Fruit fly (Drosophila melanogaster): ENCODE results near the gene Gs1.

DNA sequence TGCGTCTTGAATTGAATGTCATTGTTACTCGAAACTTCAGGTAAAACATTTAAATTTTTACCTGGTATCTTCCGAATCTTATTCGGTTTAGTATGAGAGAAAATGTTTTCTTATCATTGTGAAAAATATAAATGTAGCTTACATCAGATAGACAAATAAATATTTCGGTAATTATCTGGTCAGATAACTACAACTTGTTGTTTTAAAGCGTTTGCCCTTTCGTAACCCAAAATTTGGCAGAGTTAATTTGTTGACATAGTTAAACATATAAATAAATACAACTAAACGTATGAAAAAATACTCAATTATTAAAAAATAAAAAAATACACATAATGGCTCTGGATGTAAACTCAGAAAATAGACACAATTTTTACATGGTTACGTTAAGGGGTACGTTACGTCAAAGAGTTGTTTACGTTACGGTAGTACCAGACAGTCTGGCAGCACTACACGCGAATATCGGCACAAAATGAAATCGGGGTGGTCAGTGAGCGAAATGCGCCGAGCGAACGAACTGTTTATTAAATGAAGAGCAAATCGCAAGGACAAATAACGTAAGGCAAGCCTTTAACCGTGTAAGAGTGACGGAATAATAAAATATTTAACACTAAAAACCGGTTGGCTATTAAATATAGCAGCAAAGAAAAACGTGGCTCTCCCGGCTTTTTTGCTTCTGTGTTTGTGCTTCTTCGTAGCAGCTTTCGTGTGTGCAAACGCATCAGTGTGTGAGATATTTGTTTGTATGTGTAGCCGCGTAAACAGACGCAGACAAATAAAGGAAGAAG, 50.7 kb downstream of the Gs1 start:
- no peak for TF ChIP-seq CG8478 (optimal IDR thresholded peaks at IDR 0.05)
- TF ChIP-seq CTCF (optimal IDR thresholded peaks at IDR 0.05), result peak in 1 of 2 experiments; percentile 9

All from S2 (cell line).